Worm (Caenorhabditis elegans) whole organism, L3 larva: ENCODE results near the gene snr-1.

Experiments
- aly-2 ChIP-seq: fragments of 150-350 bp; optimal IDR thresholded peaks from 2 replicates; lab custom pipeline; 2014; ENCODE audit warnings: missing biosample characterization, missing genetic modification characterization
- daf-12 ChIP-seq: fragments of 150-350 bp; optimal IDR thresholded peaks from 2 replicates; lab custom pipeline; 2014; ENCODE audit warnings: missing biosample characterization, missing genetic modification reagents, missing genetic modification characterization
- nhr-237 ChIP-seq: fragments of 150-350 bp; optimal IDR thresholded peaks from 2 replicates; lab custom pipeline; 2014; ENCODE audit warnings: missing biosample characterization, missing genetic modification characterization

ce11 chrIV:17039545-17039944 is 48.3 kb upstream of the snr-1 start, which contains the start of gene Y116A8C.19:
- TF ChIP-seq daf-12 (tag; lab: Kevin White, UChicago): no peak
- no peak for TF ChIP-seq nhr-237 (tag; lab: Kevin White, UChicago)
- TF ChIP-seq aly-2 (tag; lab: Kevin White, UChicago): no peak
